Fruit fly (Drosophila melanogaster) S2 (cell line): Measurements from ENCODE around the gene GluRIIB.

Source experiments
- CG8478 ChIP-seq: fragments of >200 bp; optimal IDR thresholded peaks from 2 replicates; lab custom pipeline; 2018
- CTCF ChIP-seq, 2 experiments: fragments of >200 bp; optimal IDR thresholded peaks; 2 replicates each; lab custom pipeline; 2018

DNA sequence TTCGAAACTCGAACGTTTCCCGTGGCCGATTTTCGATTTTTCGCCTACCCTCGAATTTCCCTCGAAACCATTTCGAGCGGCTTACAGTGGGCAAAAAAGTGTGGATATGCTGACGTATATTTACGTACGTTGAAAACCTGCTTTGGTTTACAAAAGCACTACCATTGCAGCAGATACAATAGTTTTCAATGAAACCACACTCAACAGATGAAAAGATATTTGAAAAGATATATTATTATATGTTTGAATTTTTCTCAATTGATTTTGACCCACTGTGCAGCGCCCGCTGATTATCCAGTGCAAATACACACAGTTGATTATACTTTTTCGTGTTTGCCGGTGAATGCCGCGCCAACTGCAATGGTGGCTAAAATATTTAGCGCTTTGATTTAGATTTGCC lies 51.0 kb downstream of the GluRIIB start:
- TF ChIP-seq CG8478 (lab: Kevin White, UChicago) (no peak), CTCF (optimal IDR thresholded peaks at IDR 0.05; lab: Kevin White, UChicago) (no peak)
